Worm (Caenorhabditis elegans): ENCODE data around the gene ZK84.1.

DNA sequence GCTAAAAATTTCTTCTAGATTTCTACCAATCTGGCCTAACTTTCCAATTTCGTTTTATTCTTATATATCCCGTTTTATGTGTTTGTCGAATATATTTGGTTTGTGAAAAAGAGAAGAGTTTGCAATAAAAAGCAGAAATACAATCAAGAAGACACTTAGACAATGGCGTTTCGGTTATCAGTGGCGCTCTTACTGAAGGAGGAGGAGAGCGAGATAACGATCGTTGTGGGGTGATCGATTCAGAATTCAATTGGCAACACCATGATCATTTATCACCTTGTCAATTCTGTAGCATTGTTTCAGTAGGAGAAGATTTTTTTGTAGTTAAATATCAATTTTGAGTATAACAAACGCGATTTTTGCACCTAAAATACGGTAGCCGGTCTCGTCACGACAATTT lies 29.1 kb downstream of the ZK84.1 start:
- TF ChIP-seq hlh-30 (tag; optimal IDR thresholded peaks at IDR 0.05; ENCODE audit: insufficient read depth) (no peak), dmd-4 (tag; optimal IDR thresholded peaks at IDR 0.05; ENCODE audit: borderline replicate concordance) (no peak), C08G9.2 (tag; optimal IDR thresholded peaks at IDR 0.05) (no peak), pha-4 (tag; optimal IDR thresholded peaks at IDR 0.05) (no peak), nfya-1 (tag; optimal IDR thresholded peaks at IDR 0.05) (no peak), ztf-16 (tag; optimal IDR thresholded peaks at IDR 0.05) (no peak), nhr-11 (tag; optimal IDR thresholded peaks at IDR 0.05) (no peak), hlh-8 (tag; optimal IDR thresholded peaks at IDR 0.05) (no peak), K02D7.2 (tag; optimal IDR thresholded peaks at IDR 0.05) (no peak), pag-3 (tag; optimal IDR thresholded peaks at IDR 0.05; ENCODE audit: borderline replicate concordance) (no peak)

Data from whole organism, late embryonic.